Fruit fly (Drosophila melanogaster): Measurements from ENCODE around the gene parvin.
A peak's percentile ranks its signal among the peaks of the same experiment; 100 is the strongest.

parvin gene

DNA sequence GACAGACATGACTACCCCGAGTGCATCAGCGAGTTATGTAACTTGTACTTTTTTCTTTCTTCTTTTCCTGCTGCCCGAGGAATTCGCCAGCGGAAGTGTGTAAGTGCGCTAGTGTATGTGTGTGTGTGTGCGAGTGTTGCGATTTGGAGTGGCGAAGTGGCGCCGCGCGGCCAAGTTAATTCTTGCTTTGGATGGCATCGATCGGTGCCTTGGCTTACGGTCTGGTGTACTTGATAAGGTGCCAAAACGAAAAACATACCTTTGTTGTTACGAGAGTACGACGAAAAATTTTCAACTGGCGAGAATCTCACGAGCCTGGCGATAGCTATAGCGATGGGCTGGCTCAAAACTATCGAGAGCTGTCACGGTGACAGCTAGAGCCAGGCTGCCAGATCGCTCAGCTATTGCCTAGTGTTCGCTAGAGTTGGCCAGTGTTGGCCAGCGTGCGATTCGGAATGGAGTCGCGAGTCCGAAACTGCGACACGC lies 1.8 kb upstream of the parvin start, which contains the start of the genes CG18809, COX6B, CG33932 and Rpp20:
TSS of gene CG18809 (minus strand) at position 333 of the 486 bp plus-strand sequence.
TSS of gene COX6B (minus strand) at position 333 of the 486 bp plus-strand sequence.
TSS of gene CG33932 (plus strand) at position 429 of the 486 bp plus-strand sequence.
TSS of gene Rpp20 (plus strand) at position 429 of the 486 bp plus-strand sequence.
- TF ChIP-seq CG8478 (optimal IDR thresholded peaks at IDR 0.05) (no peak), CTCF (optimal IDR thresholded peaks at IDR 0.05) (peak; percentile 33 to 57)

DNA sequence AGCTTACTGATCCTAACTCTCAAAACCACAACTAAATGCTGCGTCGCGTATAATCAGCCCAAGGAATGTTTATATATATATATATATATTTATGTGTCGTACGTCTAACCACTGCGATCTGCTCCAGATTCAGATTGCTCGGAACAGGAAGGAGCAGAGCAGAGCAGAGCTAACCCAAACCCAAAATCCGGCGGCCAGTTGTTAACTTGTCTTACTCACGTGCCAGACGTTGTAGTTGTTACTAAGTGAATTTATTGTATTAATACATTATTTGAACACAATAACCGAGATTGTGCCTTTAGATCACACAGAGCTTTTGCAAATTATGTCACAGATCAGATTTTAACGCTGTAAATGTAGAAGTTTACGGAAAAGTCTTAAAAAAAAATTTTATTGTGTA lies 2.2 kb downstream of the parvin start, which contains the start of gene Alr:
TSS of gene Alr (plus strand) at position 301 of the 400 bp plus-strand sequence.
- no peak for TF ChIP-seq CG8478 (optimal IDR thresholded peaks at IDR 0.05)
- TF ChIP-seq CTCF (optimal IDR thresholded peaks at IDR 0.05) = no peak

DNA sequence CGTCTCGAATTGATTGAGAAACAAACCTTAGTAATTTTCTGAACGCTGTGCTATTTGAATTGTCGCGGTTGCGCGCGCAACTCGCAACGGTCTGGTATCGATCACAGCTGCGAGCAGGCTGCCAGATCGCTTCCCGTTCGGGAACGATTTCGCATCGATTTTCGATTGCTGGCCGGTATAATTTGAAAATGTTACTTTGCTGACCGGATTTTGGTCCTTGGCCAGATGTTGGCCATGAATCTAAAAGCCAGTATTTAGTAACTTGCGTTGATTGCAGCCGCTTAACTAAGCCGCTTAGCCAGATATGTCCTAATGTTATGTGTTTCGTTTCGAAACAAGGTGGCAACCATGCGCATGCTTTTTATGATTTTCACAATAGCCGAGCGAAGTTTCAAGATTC lies 2.7 kb downstream of the parvin start:
- TF ChIP-seq CG8478 (optimal IDR thresholded peaks at IDR 0.05) (no peak), CTCF (optimal IDR thresholded peaks at IDR 0.05) (peak in 1 of 2 experiments; percentile 37)

DNA sequence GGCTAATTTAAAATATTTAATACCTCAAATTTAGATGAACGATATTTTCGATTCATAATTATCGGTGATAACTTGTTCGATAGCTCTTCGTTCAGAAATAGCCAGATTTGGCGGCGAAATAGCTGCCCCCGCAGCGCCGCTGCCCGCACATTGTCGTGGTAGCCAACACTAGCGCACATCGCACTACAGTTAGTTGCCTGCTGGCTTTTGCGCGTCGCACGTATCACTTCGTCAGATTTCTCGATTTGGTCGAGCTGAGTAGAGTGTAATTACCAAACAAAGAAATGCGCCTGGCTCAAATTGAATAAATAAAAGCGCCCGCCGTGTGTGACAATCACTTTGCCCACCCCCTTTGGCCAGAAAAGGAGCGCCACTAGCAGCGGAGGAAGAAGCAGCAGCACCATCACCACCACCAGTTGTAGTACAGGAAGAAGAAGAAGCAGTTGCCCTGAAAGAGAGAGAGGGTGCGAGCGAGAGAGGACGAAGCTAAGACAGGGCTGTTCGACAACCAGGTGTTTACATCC lies 4.8 kb downstream of the parvin start, which contains the start of gene Abcd3:
TSS of gene Abcd3 (plus strand) at position 145 of the 524 bp plus-strand sequence.
- TF ChIP-seq CTCF (optimal IDR thresholded peaks at IDR 0.05) (no peak), CG8478 (optimal IDR thresholded peaks at IDR 0.05) (no peak)

DNA sequence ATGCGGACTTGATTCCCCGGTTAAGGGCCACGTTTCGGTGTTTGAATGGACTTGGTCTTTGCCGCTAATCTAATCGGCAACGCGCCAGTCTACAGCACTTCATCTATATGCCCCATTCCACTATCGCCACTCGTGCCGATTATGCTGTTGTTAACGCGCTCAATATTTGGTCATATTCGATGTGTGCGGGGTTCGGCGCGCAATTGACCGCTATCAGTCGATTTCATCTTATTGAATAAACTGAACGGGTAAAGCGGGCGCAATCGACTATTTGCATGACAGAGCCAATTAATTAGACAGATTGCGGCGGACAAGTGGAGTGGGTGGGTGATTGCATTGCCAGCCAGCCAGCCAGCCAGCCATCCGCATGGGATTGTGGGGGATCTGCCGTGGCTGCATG lies 6.5 kb downstream of the parvin start:
- TF ChIP-seq CTCF (optimal IDR thresholded peaks at IDR 0.05) = no peak
- TF ChIP-seq CG8478 (optimal IDR thresholded peaks at IDR 0.05) = no peak

DNA sequence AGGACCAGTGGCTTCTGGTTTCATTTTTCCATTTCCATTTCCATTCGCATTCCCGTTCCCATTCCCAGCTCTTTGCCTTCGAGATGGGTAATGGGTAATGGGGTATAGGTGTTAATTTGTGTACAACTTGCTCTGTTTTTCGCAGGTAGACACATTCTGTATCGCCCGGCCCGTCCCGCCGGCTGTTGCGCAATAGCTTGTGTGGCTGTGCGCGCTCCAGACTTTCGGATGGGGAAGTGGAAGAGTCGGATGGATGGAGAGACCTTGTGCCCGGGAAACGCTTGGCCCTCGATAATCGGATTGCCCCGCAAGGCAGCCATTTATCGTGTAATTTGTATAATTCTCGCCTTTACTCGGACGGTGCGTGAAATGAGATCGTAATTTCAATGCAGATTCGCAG lies 7.9 kb downstream of the parvin start:
- TF ChIP-seq CTCF (optimal IDR thresholded peaks at IDR 0.05) = no peak
- TF ChIP-seq CG8478 (optimal IDR thresholded peaks at IDR 0.05) = no peak

DNA sequence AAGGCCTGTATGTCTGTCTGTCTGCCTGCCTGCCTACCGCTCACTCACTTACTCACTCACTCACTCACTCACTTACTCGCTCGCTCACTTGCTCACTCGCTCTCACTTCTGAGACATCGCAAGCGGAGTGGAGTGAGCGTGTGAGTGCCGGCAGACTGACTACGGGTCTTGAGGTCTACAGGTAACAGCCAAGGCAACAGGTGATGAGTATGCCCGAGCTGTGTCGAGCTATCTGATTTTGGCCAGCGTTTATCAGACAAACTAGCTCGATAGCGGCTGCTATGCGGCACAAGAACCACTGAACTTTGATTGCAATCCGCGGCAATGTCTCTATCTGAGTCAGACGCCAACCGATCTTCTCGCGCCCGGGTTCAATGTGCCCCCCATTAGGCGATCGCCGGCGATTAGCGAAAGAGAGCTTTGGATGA lies 8.3 kb downstream of the parvin start:
- TF ChIP-seq CTCF (optimal IDR thresholded peaks at IDR 0.05) (no peak), CG8478 (optimal IDR thresholded peaks at IDR 0.05) (no peak)

DNA sequence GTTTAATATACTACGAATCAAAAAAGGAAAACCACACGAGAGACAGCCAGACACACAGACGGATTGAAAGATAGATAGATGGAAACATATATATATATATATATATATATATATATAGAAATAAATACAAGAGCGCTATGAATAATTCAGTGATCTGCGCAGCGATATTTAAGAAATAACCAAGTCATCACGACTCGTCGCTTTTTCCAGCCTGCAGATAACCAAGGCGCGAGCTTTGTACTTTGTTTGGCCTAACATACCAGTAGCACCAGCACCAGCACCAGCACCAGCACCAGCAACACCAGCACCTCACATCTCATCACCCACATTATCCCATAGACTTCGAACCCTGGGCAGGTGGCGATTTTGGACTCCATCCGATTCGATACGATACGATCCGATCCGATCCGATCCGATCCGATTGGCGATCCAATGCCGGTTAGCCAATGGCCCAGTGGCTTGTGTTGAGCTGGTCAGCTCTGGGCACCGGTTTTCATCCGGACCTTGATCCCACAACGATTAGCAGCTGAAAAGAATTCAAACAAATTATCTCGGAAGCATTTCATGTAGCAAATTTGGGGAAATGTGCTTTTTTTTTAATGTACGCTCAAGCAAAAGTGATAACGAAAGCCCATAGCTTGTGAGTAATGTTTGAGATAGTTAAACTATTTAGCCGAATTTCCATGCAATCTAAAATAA lies 9.0 kb downstream of the parvin start:
- TF ChIP-seq CTCF (optimal IDR thresholded peaks at IDR 0.05) = no peak
- TF ChIP-seq CG8478 (optimal IDR thresholded peaks at IDR 0.05) = no peak

DNA sequence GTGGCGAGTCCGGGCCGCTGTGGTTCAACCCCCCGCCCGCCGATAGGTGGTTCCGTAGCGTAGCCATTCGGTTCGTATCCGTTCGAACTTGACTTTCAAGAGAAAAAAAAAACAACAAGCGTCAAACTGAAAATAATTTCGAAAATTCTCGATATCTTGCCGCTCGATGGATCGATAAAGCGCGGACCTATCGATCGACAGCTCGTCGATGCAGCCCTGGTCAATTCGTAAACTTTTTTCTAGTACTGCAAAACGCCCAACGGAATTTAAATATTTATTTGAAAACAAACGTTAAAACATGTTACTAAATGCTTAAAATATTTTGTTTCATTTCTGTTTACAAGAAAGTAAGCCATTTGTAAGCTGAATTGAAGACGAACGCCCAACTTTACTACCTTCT lies 16.3 kb downstream of the parvin start:
- peak in 1 of 2 experiments; percentile 22 for TF ChIP-seq CTCF (optimal IDR thresholded peaks at IDR 0.05)
- TF ChIP-seq CG8478 (optimal IDR thresholded peaks at IDR 0.05) = no peak

DNA sequence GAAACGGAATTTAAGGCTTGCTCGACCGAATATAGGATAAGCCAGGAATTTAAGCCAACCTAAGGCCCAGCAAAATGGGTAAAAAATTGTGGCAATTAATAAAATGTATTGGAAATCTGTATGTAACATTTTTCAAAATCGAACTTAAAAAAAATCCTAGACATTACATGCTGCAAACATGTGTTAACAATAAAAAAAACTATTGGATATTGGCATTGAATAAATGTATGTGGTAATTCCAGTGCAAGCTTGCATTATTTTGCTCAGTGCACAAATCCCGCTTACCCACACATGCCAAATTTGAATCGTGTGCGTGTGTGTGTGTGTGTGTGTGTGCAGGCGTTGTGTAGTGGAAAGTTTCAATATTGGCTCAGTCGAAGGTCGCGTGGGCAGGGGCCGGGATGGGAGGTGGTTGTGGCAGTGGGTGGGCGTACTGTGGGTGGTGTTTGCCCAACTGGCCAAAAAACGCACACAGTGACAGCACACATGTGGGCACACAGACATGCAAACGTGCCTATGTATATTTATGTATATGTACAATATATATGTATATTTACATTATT lies 17.7 kb downstream of the parvin start:
- TF ChIP-seq CTCF (optimal IDR thresholded peaks at IDR 0.05) = no peak
- no peak for TF ChIP-seq CG8478 (optimal IDR thresholded peaks at IDR 0.05)

DNA sequence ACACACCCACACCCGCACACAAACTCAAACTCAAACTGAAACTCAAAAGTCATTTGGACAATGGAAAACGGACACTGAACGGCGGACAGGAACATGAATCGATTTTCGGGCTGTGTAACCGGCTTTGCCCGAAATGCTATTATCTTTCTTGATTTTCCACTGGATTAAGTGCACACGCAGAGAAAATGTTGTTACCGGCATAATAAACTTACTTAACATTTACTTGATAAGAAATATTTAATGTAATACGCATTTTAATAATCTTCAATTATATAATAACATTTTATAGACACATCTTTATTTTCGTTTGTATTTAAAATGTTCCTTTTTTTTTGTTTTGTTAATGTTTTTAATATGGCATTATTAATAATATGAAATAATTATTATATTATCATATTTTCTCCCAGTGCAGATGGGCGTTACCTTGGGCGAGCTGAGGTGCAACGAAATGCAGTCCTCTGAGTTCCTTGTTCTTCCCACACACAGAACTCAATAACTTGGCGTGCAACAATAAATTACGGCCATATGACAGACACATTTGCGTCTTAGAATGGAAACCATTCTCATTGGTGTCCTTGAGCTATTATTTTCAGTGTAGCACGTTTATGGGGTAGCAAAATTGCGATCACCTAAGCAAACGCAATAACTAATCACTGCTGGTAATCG lies 19.1 kb downstream of the parvin start, which contains the start of gene CG12702:
TSS of gene CG12702 (minus strand) at position 51 of the 666 bp plus-strand sequence.
- TF ChIP-seq CG8478 (optimal IDR thresholded peaks at IDR 0.05) (no peak), CTCF (optimal IDR thresholded peaks at IDR 0.05) (no peak)

DNA sequence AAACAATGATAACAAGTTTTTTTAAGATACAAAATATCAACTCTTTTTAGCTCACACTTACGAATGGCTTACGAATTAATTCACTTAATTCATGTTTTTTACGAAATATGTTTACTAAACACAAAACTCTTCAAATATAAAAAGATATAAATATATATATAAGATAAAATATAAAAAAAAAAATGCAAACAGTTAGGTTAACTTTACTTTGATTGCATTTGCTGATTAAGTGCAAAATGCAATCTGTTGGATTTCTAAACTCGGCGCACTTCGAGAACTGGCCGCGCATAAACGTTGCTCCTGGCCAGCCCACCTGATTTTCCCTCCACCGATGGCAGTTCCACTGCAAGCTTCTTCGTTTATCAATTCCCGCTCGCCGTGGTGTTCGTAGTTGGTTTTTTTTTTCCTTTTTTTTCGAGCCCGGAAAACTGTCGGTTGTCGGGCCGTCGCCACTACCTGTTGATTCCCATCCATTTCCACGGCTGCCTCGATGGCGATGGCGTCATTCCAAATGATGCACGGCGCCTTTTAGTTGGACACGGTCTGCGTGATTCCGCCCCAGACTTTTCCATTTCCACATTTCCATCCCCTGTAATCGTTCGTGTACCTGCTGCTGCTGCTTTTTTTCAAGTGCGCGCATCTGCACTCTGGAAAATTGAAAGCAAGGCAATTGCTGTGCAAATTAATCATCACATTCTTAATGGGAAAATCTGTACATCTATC lies 19.8 kb downstream of the parvin start:
- TF ChIP-seq CTCF (optimal IDR thresholded peaks at IDR 0.05) (no peak), CG8478 (optimal IDR thresholded peaks at IDR 0.05) (no peak)

DNA sequence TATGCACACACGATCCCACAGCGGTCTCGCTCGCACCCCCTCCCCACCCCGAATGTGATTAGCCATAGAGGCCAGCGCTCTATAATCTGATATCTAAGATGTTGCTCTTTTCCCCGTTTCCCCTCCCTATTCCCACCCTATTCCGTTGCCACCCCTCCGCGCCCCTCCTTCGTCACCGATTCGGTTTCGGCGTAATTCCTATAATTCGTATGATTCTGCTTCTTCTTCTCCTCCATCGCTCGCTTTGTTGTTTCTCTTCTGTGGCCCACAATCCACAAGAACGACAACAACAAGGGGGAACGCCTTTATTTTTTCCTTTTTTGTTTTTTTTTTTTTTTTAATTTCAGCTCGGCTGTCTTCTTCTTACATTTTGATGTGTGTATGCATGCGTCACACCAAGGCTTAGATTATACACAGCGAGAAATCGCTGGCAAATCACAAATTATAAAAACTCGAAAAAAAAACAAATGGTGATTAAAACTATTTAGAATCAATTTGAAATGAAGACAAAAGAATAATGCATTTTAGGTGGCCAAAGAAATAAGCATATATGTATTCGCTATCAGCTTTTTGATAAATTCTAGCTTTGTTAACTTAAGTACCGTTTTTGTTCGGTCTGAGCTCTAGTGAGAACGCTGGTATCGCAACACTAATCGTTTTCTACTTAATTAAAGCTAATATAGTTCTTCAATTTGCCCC lies 24.1 kb downstream of the parvin start:
- TF ChIP-seq CTCF (optimal IDR thresholded peaks at IDR 0.05) = no peak
- no peak for TF ChIP-seq CG8478 (optimal IDR thresholded peaks at IDR 0.05)
